Worm (Caenorhabditis elegans) whole organism, mixed stage, embryonic: ENCODE results near the gene C02F5.13.

ENCODE experiments used
- blmp-1 ChIP-seq: fragments of 150-350 bp; optimal IDR thresholded peaks from 2 replicates; lab custom pipeline; 2014; ENCODE audit warnings: missing biosample characterization, missing genetic modification characterization
- ceh-39 ChIP-seq: fragments of 150-350 bp; optimal IDR thresholded peaks from 2 replicates; lab custom pipeline; 2014; ENCODE audit warnings: missing biosample characterization, missing genetic modification characterization
- flh-1 ChIP-seq: fragments of 200-800 bp; sonication (Bioruptor generic); optimal IDR thresholded peaks from 2 replicates; lab custom pipeline; 2018; ENCODE audit warnings: mild to moderate bottlenecking, missing genetic modification characterization, moderate library complexity, missing compliant biosample characterization
- hlh-1 ChIP-seq: fragments of 150-350 bp; optimal IDR thresholded peaks from 2 replicates; lab custom pipeline; 2014; ENCODE audit warnings: missing biosample characterization, missing genetic modification reagents, missing genetic modification characterization
- lin-13 ChIP-seq: fragments of 150-350 bp; optimal IDR thresholded peaks from 2 replicates; lab custom pipeline; 2014; ENCODE audit warnings: missing biosample characterization, missing genetic modification characterization
- nhr-12 ChIP-seq: fragments of 150-350 bp; optimal IDR thresholded peaks from 2 replicates; lab custom pipeline; 2014; ENCODE audit warnings: missing biosample characterization, missing genetic modification characterization
- nhr-28 ChIP-seq: fragments of 150-350 bp; optimal IDR thresholded peaks from 2 replicates; lab custom pipeline; 2014; ENCODE audit warnings: missing biosample characterization, missing genetic modification characterization
- nhr-76 ChIP-seq: sonication (generic microtip); optimal IDR thresholded peaks from 2 replicates; lab custom pipeline; 2017; ENCODE audit warnings: missing biosample characterization, missing genetic modification characterization
- unc-120 ChIP-seq: sonication (generic microtip); optimal IDR thresholded peaks from 2 replicates; lab custom pipeline; 2017; ENCODE audit warnings: missing genetic modification characterization, missing compliant biosample characterization; ENCODE audit not compliant: poor library complexity, severe bottlenecking
- unc-62 ChIP-seq: fragments of 150-350 bp; optimal IDR thresholded peaks from 2 replicates; lab custom pipeline; 2014; ENCODE audit warnings: missing biosample characterization, missing genetic modification reagents, missing genetic modification characterization

ce11 chrIII:8232634-8233033 lies 14.5 kb upstream of the C02F5.13 start, which contains the start of gene henn-1:
- TF ChIP-seq unc-62 (GFP tag; lab: Kevin White, UChicago) (no peak), blmp-1 (tag; lab: Kevin White, UChicago) (no peak), nhr-76 (tag; lab: Kevin White, UChicago) (no peak), hlh-1 (tag; lab: Kevin White, UChicago) (no peak), nhr-12 (tag; lab: Kevin White, UChicago) (no peak), lin-13 (tag; lab: Kevin White, UChicago) (no peak), nhr-28 (no peak), flh-1 (GFP tag; lab: Kevin White, UChicago) (no peak), ceh-39 (tag; lab: Kevin White, UChicago) (no peak), unc-120 (tag; lab: Kevin White, UChicago) (no peak)
